Worm (Caenorhabditis elegans) whole organism, young adult: ENCODE measurements around the gene F22H10.1.

Experiments used
- T07F8.4 ChIP-seq: sonication (generic microtip); optimal IDR thresholded peaks from 2 replicates; lab custom pipeline; 2016; ENCODE audit warnings: mild to moderate bottlenecking, missing genetic modification characterization, moderate library complexity, missing compliant biosample characterization
- attf-6 ChIP-seq: fragments of 200-800 bp; sonication (Bioruptor generic); IDR thresholded peaks from 2 replicates; pipeline ENCODE4 v1.3.6; 2022; ENCODE audit warnings: missing genetic modification reagents, missing genetic modification characterization, missing compliant biosample characterization
- ceh-58 ChIP-seq: fragments of 200-800 bp; sonication (Bioruptor generic); IDR thresholded peaks from 2 replicates; pipeline ENCODE4 v1.3.6; 2022; ENCODE audit warnings: missing genetic modification characterization, missing compliant biosample characterization
- chd-7 ChIP-seq: sonication (generic microtip); optimal IDR thresholded peaks from 2 replicates; lab custom pipeline; 2016; ENCODE audit warnings: mild to moderate bottlenecking, missing genetic modification characterization, moderate library complexity, missing compliant biosample characterization
- dpff-1 ChIP-seq: sonication (generic microtip); optimal IDR thresholded peaks from 2 replicates; lab custom pipeline; 2017; ENCODE audit warnings: mild to moderate bottlenecking, missing genetic modification characterization, missing compliant biosample characterization
- dpl-1 ChIP-seq: fragments of 150-350 bp; optimal IDR thresholded peaks from 2 replicates; lab custom pipeline; 2014; ENCODE audit warnings: missing biosample characterization, missing genetic modification reagents, missing genetic modification characterization
- madf-3 ChIP-seq: fragments of 200-800 bp; sonication (Bioruptor generic); IDR thresholded peaks from 2 replicates; pipeline ENCODE4 v1.3.6; 2022; ENCODE audit warnings: missing genetic modification reagents, missing genetic modification characterization, missing compliant biosample characterization
- mxl-1 ChIP-seq: sonication (generic microtip); optimal IDR thresholded peaks from 2 replicates; lab custom pipeline; 2016; ENCODE audit warnings: missing genetic modification characterization, missing compliant biosample characterization
- sea-2 ChIP-seq: fragments of 200-800 bp; sonication (Bioruptor generic); IDR thresholded peaks from 2 replicates; pipeline ENCODE4 v1.3.6; 2022; ENCODE audit warnings: missing genetic modification characterization, missing compliant biosample characterization
- snpc-4 ChIP-seq, 5 experiments: fragments of 150-350 bp in 1 of 5; sonication (generic microtip) in 4 of 5; optimal IDR thresholded peaks; 2 replicates each; lab custom pipeline; 2014 to 2018; ENCODE audit warnings: missing genetic modification characterization in 5 of 5, missing biosample characterization in 3 of 5, antibody characterized with exemption in 2 of 5, mild to moderate bottlenecking in 2 of 5, missing compliant biosample characterization in 2 of 5, missing genotype in 2 of 5, moderate library complexity in 2 of 5, missing genetic modification reagents in 1 of 5

DNA sequence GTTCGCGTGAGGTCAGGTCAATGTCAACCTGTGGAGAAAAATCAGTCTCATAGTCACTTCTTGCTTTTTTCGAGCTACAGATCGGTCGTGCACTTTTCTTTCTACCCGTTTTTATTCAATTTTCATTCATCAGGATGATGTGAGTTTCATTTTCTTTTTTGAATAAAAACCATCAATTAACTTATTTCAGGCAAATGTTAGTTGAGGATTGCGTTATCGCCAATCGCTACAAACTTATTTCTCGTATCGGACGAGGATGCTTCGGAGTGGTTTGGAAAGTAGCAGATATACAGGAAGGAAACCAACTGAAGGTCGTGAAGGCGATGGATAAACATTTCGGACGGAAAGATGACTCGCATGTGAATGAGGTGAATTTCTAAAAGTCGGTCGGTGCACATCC, at the start of gene F22H10.1:
- TF ChIP-seq T07F8.4 (no peak), attf-6 (GFP tag; lab: Robert Waterston, UW) (no peak), mxl-1 (tag; lab: Kevin White, UChicago) (no peak), dpl-1 (GFP tag; lab: Kevin White, UChicago) (no peak), ceh-58 (GFP tag; lab: Robert Waterston, UW) (no peak), sea-2 (GFP tag; lab: Robert Waterston, UW) (no peak), dpff-1 (no peak), snpc-4 (GFP tag; optimal IDR thresholded peaks at IDR 0.05; lab: Kevin White, UChicago) (no peak), snpc-4 (tag; optimal IDR thresholded peaks at IDR 0.05; lab: Kevin White, UChicago) (no peak), chd-7 (tag; lab: Kevin White, UChicago) (no peak), madf-3 (no peak)
